Worm (Caenorhabditis elegans) whole organism, L2 larva: Measurements from ENCODE around the gene drr-1.

Experiments used
- C34F6.9 ChIP-seq: fragments of 150-350 bp; optimal IDR thresholded peaks from 2 replicates; lab custom pipeline; 2014; ENCODE audit warnings: missing biosample characterization, missing genetic modification characterization
- blmp-1 ChIP-seq: sonication (generic microtip); optimal IDR thresholded peaks from 2 replicates; lab custom pipeline; 2017; ENCODE audit warnings: missing genetic modification characterization, mild to moderate bottlenecking, missing compliant biosample characterization, antibody characterized with exemption, moderate library complexity; ENCODE audit not compliant: insufficient read depth
- ceh-16 ChIP-seq: fragments of 150-350 bp; optimal IDR thresholded peaks from 2 replicates; lab custom pipeline; 2014; ENCODE audit warnings: missing biosample characterization, missing genetic modification characterization
- elt-1 ChIP-seq: fragments of 150-350 bp; optimal IDR thresholded peaks from 2 replicates; lab custom pipeline; 2014; ENCODE audit warnings: missing biosample characterization, missing genetic modification characterization
- elt-3 ChIP-seq: sonication (generic microtip); optimal IDR thresholded peaks from 2 replicates; lab custom pipeline; 2017; ENCODE audit warnings: missing biosample characterization, missing genetic modification characterization
- nhr-237 ChIP-seq: fragments of 150-350 bp; optimal IDR thresholded peaks from 2 replicates; lab custom pipeline; 2014; ENCODE audit warnings: missing biosample characterization, missing genetic modification characterization
- skn-1 ChIP-seq: sonication (generic microtip); optimal IDR thresholded peaks from 2 replicates; lab custom pipeline; 2017; ENCODE audit warnings: missing biosample characterization, missing genetic modification characterization

ce11 chrII:13454839-13455238 is 40.9 kb downstream of the drr-1 start:
- no peak for TF ChIP-seq skn-1 (tag; lab: Kevin White, UChicago)
- TF ChIP-seq blmp-1 (tag; lab: Kevin White, UChicago): no peak
- TF ChIP-seq C34F6.9 (tag; lab: Kevin White, UChicago): no peak
- no peak for TF ChIP-seq elt-3 (tag; lab: Kevin White, UChicago)
- TF ChIP-seq elt-1: no peak
- TF ChIP-seq nhr-237 (tag; lab: Kevin White, UChicago): no peak
- TF ChIP-seq ceh-16: no peak
